Fruit fly (Drosophila melanogaster): ENCODE measurements around the gene CG12402.

dm6 chr3R:14125479-14126121, 17.5 kb upstream of the CG12402 start, which contains the start of the genes 140up and Polr2B:
- TF ChIP-seq EcR (GFP tag; optimal IDR thresholded peaks at IDR 0.05) (no peak), CG8478 (optimal IDR thresholded peaks at IDR 0.05) (no peak), psq (optimal IDR thresholded peaks at IDR 0.05) (no peak)
